Fruit fly (Drosophila melanogaster): ENCODE data around the gene CG9512.

DNA sequence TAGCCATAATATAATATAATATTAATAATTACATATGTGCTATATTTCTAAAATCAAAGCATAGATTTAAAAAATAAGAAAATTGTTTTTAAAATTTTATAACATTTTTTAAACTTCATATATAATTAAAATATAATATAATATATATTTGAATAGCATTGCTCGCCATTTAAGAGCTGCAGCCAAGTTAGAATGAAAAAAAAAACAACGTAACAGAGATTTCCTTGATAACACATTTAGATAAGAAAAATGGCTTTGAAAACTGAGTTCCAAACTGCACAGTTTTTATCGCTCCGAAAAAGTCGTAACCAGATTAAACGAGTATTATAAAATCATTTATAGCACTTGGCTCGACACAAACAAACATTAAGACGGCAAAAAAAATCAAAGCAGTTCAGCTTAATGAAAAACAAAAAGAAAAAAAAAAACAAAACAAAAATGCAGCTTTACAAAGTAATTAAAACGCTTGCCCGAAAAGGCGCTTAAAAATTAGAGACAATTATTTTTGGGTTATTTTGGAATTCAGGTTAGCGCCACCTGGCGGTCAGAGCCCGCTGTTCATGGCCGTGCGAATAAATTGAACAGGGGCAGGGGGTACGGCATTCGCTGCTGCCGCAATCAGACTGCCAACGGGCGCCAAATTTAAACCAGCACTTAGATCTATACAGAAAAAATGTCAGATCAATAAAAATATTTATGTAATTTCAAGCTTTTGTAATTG, 4.5 kb upstream of the CG9512 start, which contains the start of gene fiz:
- TF ChIP-seq Pif1A (GFP tag; optimal IDR thresholded peaks at IDR 0.05), result no peak
- TF ChIP-seq CG12605 (GFP tag; IDR thresholded peaks at IDR 0.05), result no peak
- no peak for TF ChIP-seq gl (tag; optimal IDR thresholded peaks at IDR 0.05)
- no peak for TF ChIP-seq CG15710 (tag; optimal IDR thresholded peaks at IDR 0.05)
- no peak for TF ChIP-seq CG4496 (GFP tag; IDR thresholded peaks at IDR 0.05)
- no peak for TF ChIP-seq CG8159 (tag; optimal IDR thresholded peaks at IDR 0.05)
